Worm (Caenorhabditis elegans): Measurements from ENCODE around the gene Y38E10A.33.

DNA sequence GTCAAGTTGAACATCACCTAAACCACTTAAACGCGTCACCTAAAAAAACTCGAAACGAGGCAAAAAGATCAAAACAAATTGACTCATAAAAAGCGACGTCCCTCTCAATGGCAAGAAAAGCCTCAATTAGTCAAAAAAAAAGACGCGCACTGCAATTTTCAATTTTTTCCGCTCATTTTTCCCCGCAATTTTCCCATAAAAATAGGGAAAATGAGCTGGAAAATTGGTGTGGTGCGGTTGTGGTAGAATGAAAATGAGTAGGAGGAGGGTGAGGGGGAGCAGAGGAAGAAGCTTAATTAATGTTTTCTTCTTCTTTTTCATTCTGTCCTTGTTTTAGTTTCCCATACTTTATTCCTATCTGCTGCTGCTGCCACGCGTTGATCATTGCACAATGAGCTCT is 21.8 kb downstream of the Y38E10A.33 start:
- TF ChIP-seq aly-1 (tag; optimal IDR thresholded peaks at IDR 0.05) (no peak), sea-1 (GFP tag; conservative IDR thresholded peaks at IDR 0.05) (no peak), ama-1 (optimal IDR thresholded peaks at IDR 0.05) (no peak), hnd-1 (tag; optimal IDR thresholded peaks at IDR 0.05) (no peak), ceh-13 (GFP tag; optimal IDR thresholded peaks at IDR 0.05) (no peak), ceh-36 (tag; optimal IDR thresholded peaks at IDR 0.05) (no peak)
